Fruit fly (Drosophila melanogaster) whole organism, embryonic: Measurements from ENCODE around the gene CG46244.
A peak's percentile ranks its signal among the peaks of the same experiment; 100 is the strongest.

Experiments
- Abd-B ChIP-seq: fragments of 200-800 bp; sonication (Bioruptor generic); optimal IDR thresholded peaks from 2 replicates; lab custom pipeline; 2018; ENCODE audit warnings: missing biosample characterization, mild to moderate bottlenecking, missing genetic modification characterization, moderate library complexity
- BtbVII ChIP-seq: fragments of 200-800 bp; sonication (Bioruptor generic); optimal IDR thresholded peaks from 3 replicates; lab custom pipeline; 2017; ENCODE audit warnings: missing biosample characterization, mild to moderate bottlenecking, missing genetic modification characterization
- CG10147 ChIP-seq: fragments of 200-800 bp; sonication (Bioruptor generic); optimal IDR thresholded peaks from 2 replicates; lab custom pipeline; 2019; ENCODE audit warnings: missing biosample characterization, mild to moderate bottlenecking, missing genetic modification characterization, moderate library complexity
- CG1024 ChIP-seq: fragments of 200-800 bp; sonication (Bioruptor generic); IDR thresholded peaks from 2 replicates; pipeline ENCODE4 v1.3.6; 2022; ENCODE audit warnings: missing biosample characterization, missing genetic modification characterization
- CG12219 ChIP-seq: fragments of 200-800 bp; sonication (Bioruptor generic); optimal IDR thresholded peaks from 3 replicates; lab custom pipeline; 2018; ENCODE audit warnings: missing biosample characterization, mild to moderate bottlenecking, missing genetic modification characterization
- CG13123 ChIP-seq: fragments of 200-800 bp; sonication (Bioruptor generic); optimal IDR thresholded peaks from 2 replicates; lab custom pipeline; 2016; ENCODE audit warnings: missing biosample characterization, missing genetic modification characterization
- CG13287 ChIP-seq: fragments of 200-800 bp; sonication (Bioruptor generic); IDR thresholded peaks from 2 replicates; pipeline ENCODE4 v1.3.6; 2022; ENCODE audit warnings: missing biosample characterization, missing genetic modification characterization; ENCODE audit not compliant: partially characterized antibody
- CG13775 ChIP-seq: fragments of 200-800 bp; sonication (Bioruptor generic); optimal IDR thresholded peaks from 3 replicates; lab custom pipeline; 2017; ENCODE audit warnings: missing biosample characterization, mild to moderate bottlenecking, missing genetic modification characterization
- CG16813 ChIP-seq: fragments of 200-800 bp; sonication (Bioruptor generic); IDR thresholded peaks from 3 replicates; pipeline ENCODE4 v1.3.6; 2022; ENCODE audit warnings: missing biosample characterization, missing genetic modification characterization; ENCODE audit not compliant: partially characterized antibody
- CG16815 ChIP-seq: fragments of 200-800 bp; sonication (Bioruptor generic); optimal IDR thresholded peaks from 3 replicates; lab custom pipeline; 2017; ENCODE audit warnings: missing biosample characterization, mild to moderate bottlenecking, missing genetic modification characterization
- CG17186 ChIP-seq: fragments of 200-800 bp; sonication (Bioruptor generic); optimal IDR thresholded peaks from 3 replicates; lab custom pipeline; 2017; ENCODE audit warnings: missing biosample characterization, missing genetic modification reagents, missing genetic modification characterization
- CG17359 ChIP-seq: fragments of 200-800 bp; sonication (Bioruptor generic); optimal IDR thresholded peaks from 3 replicates; lab custom pipeline; 2018; ENCODE audit warnings: missing biosample characterization, mild to moderate bottlenecking, missing genetic modification characterization, moderate library complexity
- CG18011 ChIP-seq: fragments of 200-800 bp; sonication (Bioruptor generic); optimal IDR thresholded peaks from 2 replicates; lab custom pipeline; 2017; ENCODE audit warnings: missing biosample characterization, missing genetic modification characterization, mild to moderate bottlenecking, moderate library complexity, missing genotype
- CG18619 ChIP-seq: fragments of 200-800 bp; sonication (Bioruptor generic); optimal IDR thresholded peaks from 3 replicates; lab custom pipeline; 2017; ENCODE audit warnings: missing biosample characterization, mild to moderate bottlenecking, missing genetic modification characterization
- CG30020 ChIP-seq: fragments of 200-800 bp; optimal IDR thresholded peaks from 2 replicates; lab custom pipeline; 2019; ENCODE audit warnings: missing biosample characterization, mild to moderate bottlenecking, missing genetic modification characterization, moderate library complexity
- CG34376 ChIP-seq: fragments of 200-800 bp; sonication (Bioruptor generic); optimal IDR thresholded peaks from 2 replicates; lab custom pipeline; 2018; ENCODE audit warnings: missing biosample characterization, mild to moderate bottlenecking, missing genetic modification characterization
- CG3995 ChIP-seq: fragments of 200-800 bp; sonication (Bioruptor generic); optimal IDR thresholded peaks from 3 replicates; lab custom pipeline; 2016; ENCODE audit warnings: missing biosample characterization, missing genetic modification characterization
- CG4730 ChIP-seq: fragments of 200-800 bp; sonication (Bioruptor generic); IDR thresholded peaks from 2 replicates; pipeline ENCODE4 v1.3.6; 2022; ENCODE audit warnings: missing biosample characterization, missing genetic modification characterization
- CG5245 ChIP-seq: fragments of 200-800 bp; sonication (Bioruptor generic); optimal IDR thresholded peaks from 3 replicates; lab custom pipeline; 2016; ENCODE audit warnings: missing biosample characterization, missing genetic modification characterization
- CG6791 ChIP-seq: fragments of 200-800 bp; sonication (Bioruptor generic); IDR thresholded peaks from 3 replicates; pipeline ENCODE4 v1.3.6; 2022; ENCODE audit warnings: missing biosample characterization, missing genetic modification characterization; ENCODE audit not compliant: partially characterized antibody
- CG7963 ChIP-seq: fragments of 200-800 bp; sonication (Bioruptor generic); IDR thresholded peaks from 3 replicates; pipeline ENCODE4 v1.3.6; 2022; ENCODE audit warnings: missing biosample characterization, missing genetic modification characterization; ENCODE audit not compliant: partially characterized antibody
- CTCF ChIP-seq: fragments of 200-800 bp; sonication (Bioruptor generic); optimal IDR thresholded peaks from 2 replicates; lab custom pipeline; 2017; ENCODE audit warnings: missing biosample characterization, mild to moderate bottlenecking, missing genetic modification characterization, moderate library complexity
- Chrac-16 ChIP-seq: fragments of 200-800 bp; sonication (Bioruptor generic); optimal IDR thresholded peaks from 3 replicates; lab custom pipeline; 2016; ENCODE audit warnings: missing biosample characterization, missing genetic modification characterization
- D19B ChIP-seq: fragments of 200-800 bp; sonication (Bioruptor generic); optimal IDR thresholded peaks from 2 replicates; lab custom pipeline; 2017; ENCODE audit warnings: missing biosample characterization, mild to moderate bottlenecking, missing genetic modification characterization
- E2f1 ChIP-seq: fragments of 200-800 bp; sonication (Bioruptor generic); IDR thresholded peaks from 2 replicates; pipeline ENCODE4 v1.3.6; 2022; ENCODE audit warnings: missing biosample characterization, missing genetic modification characterization
- Ets65A ChIP-seq: fragments of 200-800 bp; sonication (Bioruptor generic); peaks from one replicate; lab custom pipeline; 2016; ENCODE audit warnings: missing biosample characterization, missing genetic modification characterization
- Ets97D ChIP-seq: fragments of 200-800 bp; sonication (Bioruptor generic); optimal IDR thresholded peaks from 3 replicates; lab custom pipeline; 2016; ENCODE audit warnings: missing biosample characterization, missing genetic modification characterization
- Hsf ChIP-seq: fragments of 200-800 bp; sonication (Bioruptor generic); optimal IDR thresholded peaks from 3 replicates; lab custom pipeline; 2016; ENCODE audit warnings: missing biosample characterization, missing genetic modification characterization
- Kr ChIP-seq: fragments of 200-800 bp; sonication (Bioruptor generic); optimal IDR thresholded peaks from 2 replicates; lab custom pipeline; 2017; ENCODE audit warnings: missing biosample characterization, mild to moderate bottlenecking, missing genetic modification characterization
- Mad ChIP-seq: fragments of 200-800 bp; sonication (Bioruptor generic); optimal IDR thresholded peaks from 2 replicates; lab custom pipeline; 2016; ENCODE audit warnings: missing biosample characterization, missing genetic modification characterization
- Nf-YA ChIP-seq: fragments of 200-800 bp; sonication (Bioruptor generic); IDR thresholded peaks from 2 replicates; pipeline ENCODE4 v1.3.6; 2022; ENCODE audit warnings: missing biosample characterization, missing genetic modification characterization
- Pdp1 ChIP-seq, 2 experiments: fragments of 200-800 bp; sonication (Bioruptor generic); optimal IDR thresholded peaks; 3 replicates each; lab custom pipeline; 2016; ENCODE audit warnings: missing biosample characterization in 2 of 2, missing genetic modification characterization in 2 of 2, mild to moderate bottlenecking in 1 of 2, moderate library complexity in 1 of 2
- Taf1 ChIP-seq: fragments of 200-800 bp; sonication (Bioruptor generic); IDR thresholded peaks from 2 replicates; pipeline ENCODE4 v1.3.6; 2022; ENCODE audit warnings: missing biosample characterization, missing genetic modification characterization
- aop ChIP-seq: fragments of 200-800 bp; sonication (Bioruptor generic); IDR thresholded peaks from 2 replicates; pipeline ENCODE4 v1.3.6; 2022; ENCODE audit warnings: missing biosample characterization, missing genetic modification characterization
- cwo ChIP-seq: fragments of 200-800 bp; sonication (Bioruptor generic); optimal IDR thresholded peaks from 3 replicates; lab custom pipeline; 2017; ENCODE audit warnings: missing biosample characterization, missing genetic modification characterization, mild to moderate bottlenecking, moderate library complexity, missing genetic modification reagents
- dan ChIP-seq: fragments of 200-800 bp; sonication (Bioruptor generic); IDR thresholded peaks from 2 replicates; pipeline ENCODE4 v1.3.6; 2022; ENCODE audit warnings: missing biosample characterization, missing genetic modification characterization
- gsb ChIP-seq: fragments of 200-800 bp; sonication (Bioruptor generic); IDR thresholded peaks from 2 replicates; pipeline ENCODE4 v1.3.6; 2022; ENCODE audit warnings: missing biosample characterization, missing genetic modification characterization
- hb ChIP-seq: fragments of 200-800 bp; sonication (Bioruptor generic); IDR thresholded peaks from 3 replicates; pipeline ENCODE4 v1.3.6; 2022; ENCODE audit warnings: missing biosample characterization, missing genetic modification characterization; ENCODE audit not compliant: partially characterized antibody
- ken ChIP-seq: fragments of 200-800 bp; sonication (Bioruptor generic); IDR thresholded peaks from 3 replicates; pipeline ENCODE4 v1.3.6; 2022; ENCODE audit warnings: missing biosample characterization, missing genetic modification characterization
- mld ChIP-seq: fragments of 200-800 bp; sonication (Bioruptor generic); IDR thresholded peaks from 3 replicates; pipeline ENCODE4 v1.3.6; 2022; ENCODE audit warnings: missing biosample characterization, missing genetic modification characterization; ENCODE audit not compliant: partially characterized antibody
- odd ChIP-seq: fragments of 200-800 bp; sonication (Bioruptor generic); optimal IDR thresholded peaks from 2 replicates; lab custom pipeline; 2017; ENCODE audit warnings: missing biosample characterization, mild to moderate bottlenecking, missing genetic modification characterization
- pum ChIP-seq: fragments of 200-800 bp; sonication (Bioruptor generic); optimal IDR thresholded peaks from 2 replicates; lab custom pipeline; 2016; ENCODE audit warnings: missing biosample characterization, missing genetic modification characterization
- pzg ChIP-seq: fragments of 200-800 bp; sonication (Bioruptor generic); optimal IDR thresholded peaks from 3 replicates; lab custom pipeline; 2018; ENCODE audit warnings: missing biosample characterization, mild to moderate bottlenecking, missing genetic modification characterization, moderate library complexity
- sens ChIP-seq: fragments of 200-800 bp; sonication (Bioruptor generic); peaks from one replicate; lab custom pipeline; 2016; ENCODE audit warnings: missing biosample characterization, missing genetic modification characterization
- sima ChIP-seq: fragments of 200-800 bp; sonication (Bioruptor generic); optimal IDR thresholded peaks from 2 replicates; lab custom pipeline; 2016; ENCODE audit warnings: missing biosample characterization, missing genetic modification characterization
- stc ChIP-seq: fragments of 200-800 bp; sonication (Bioruptor generic); IDR thresholded peaks from 2 replicates; pipeline ENCODE4 v1.3.6; 2022; ENCODE audit warnings: missing biosample characterization, missing genetic modification characterization
- ttk ChIP-seq: fragments of 200-800 bp; sonication (Bioruptor generic); IDR thresholded peaks from 2 replicates; pipeline ENCODE4 v2.1.2; 2022; ENCODE audit warnings: missing biosample characterization, missing genetic modification characterization
- vnd ChIP-seq: fragments of 200-800 bp; sonication (Bioruptor generic); IDR thresholded peaks from 3 replicates; pipeline ENCODE4 v1.3.6; 2022; ENCODE audit warnings: missing biosample characterization, missing genetic modification characterization; ENCODE audit not compliant: partially characterized antibody

The CG46244 gene

DNA sequence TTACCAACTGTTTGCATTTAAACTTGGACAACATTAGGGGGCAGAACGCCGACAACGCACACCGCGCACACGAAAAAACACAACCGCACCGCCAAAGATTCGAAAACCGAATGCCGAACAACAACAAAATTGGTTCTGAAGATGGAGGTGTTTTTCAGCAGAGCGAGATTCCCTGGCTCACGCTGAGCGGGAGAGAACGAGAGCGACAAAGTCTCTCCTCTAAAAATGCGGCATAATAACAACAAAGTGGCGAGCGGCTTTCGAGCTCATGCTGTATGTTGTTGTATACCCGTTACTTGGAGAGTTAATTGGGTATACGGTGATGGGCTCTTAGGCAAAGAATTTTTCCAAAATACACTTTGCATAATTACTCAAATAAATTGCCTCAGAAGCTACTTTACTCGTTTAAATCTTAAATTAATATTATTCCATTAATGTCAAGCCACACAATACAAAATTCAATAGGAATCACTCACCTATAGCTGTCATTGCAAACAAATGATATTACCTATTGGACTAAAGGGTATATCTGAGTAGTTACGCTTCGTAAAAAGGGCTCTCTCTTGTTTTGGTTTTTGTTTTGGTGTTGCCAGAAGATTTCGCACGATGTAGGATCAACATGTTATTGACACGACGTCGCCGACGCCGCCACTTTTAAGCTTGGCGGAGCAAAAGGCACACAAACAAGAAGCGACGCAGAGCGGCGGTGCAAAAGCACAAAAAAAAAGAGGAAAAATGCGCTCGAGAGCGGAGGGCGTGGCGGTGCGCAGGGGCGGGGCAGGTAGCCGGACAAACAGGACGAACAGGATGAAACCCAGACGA lies 33.7 kb upstream of the CG46244 start (continued):
- TF ChIP-seq Hsf (peak; percentile 66), vnd (GFP tag; lab: Robert Waterston, UW) (no peak), hb (GFP tag; lab: Robert Waterston, UW) (no peak), CG5245 (peak; percentile 48), dan (GFP tag; lab: Robert Waterston, UW) (no peak), CG13287 (GFP tag; lab: Robert Waterston, UW) (no peak; the same call in 1 of the 2 replicates), pzg (GFP tag; lab: Kevin White, UChicago) (no peak), E2f1 (GFP tag; lab: Robert Waterston, UW) (peak; percentile 41; the same call in 1 of the 2 replicates), CG17359 (tag; lab: Kevin White, UChicago) (peak; percentile 70), BtbVII (GFP tag; lab: Kevin White, UChicago) (peak; percentile 74), cwo (GFP tag; lab: Kevin White, UChicago) (peak; percentile 76), CG3995 (GFP tag; lab: Kevin White, UChicago) (no peak), CG6791 (GFP tag; lab: Robert Waterston, UW) (no peak), Chrac-16 (GFP tag; lab: Kevin White, UChicago) (peak; percentile 20), pum (GFP tag; lab: Kevin White, UChicago) (peak; percentile 5), CG13775 (peak; percentile 74), ttk (GFP tag; lab: Robert Waterston, UW) (0 out of 2 replicates have a peak, but pooled peaks have one; percentile 6), aop (GFP tag; lab: Robert Waterston, UW) (0 out of 2 replicates have a peak, but pooled peaks have one; percentile 42), CG7963 (GFP tag; lab: Robert Waterston, UW) (no peak), gsb (GFP tag; lab: Robert Waterston, UW) (no peak), Pdp1 (GFP tag; optimal IDR thresholded peaks at IDR 0.05; lab: Kevin White, UChicago) (peak; percentile 58 to 72), D19B (GFP tag; lab: Kevin White, UChicago) (peak; percentile 100), CG16813 (GFP tag; lab: Robert Waterston, UW) (no peak), CG30020 (tag; lab: Kevin White, UChicago) (peak; percentile 29), stc (no peak), CG1024 (GFP tag; lab: Robert Waterston, UW) (no peak), mld (GFP tag; lab: Robert Waterston, UW) (0 out of 3 replicates have a peak, but pooled peaks have one; percentile 54), CG18619 (peak; percentile 52), CG13123 (GFP tag; lab: Kevin White, UChicago) (peak; percentile 14), Taf1 (GFP tag; lab: Robert Waterston, UW) (0 out of 2 replicates have a peak, but pooled peaks have one; percentile 28), odd (GFP tag; lab: Kevin White, UChicago) (peak; percentile 57), CG16815 (GFP tag; lab: Kevin White, UChicago) (peak; percentile 43), CTCF (GFP tag; lab: Kevin White, UChicago) (no peak), Nf-YA (no peak), Mad (GFP tag; lab: Kevin White, UChicago) (peak; percentile 38), CG17186 (GFP tag; lab: Kevin White, UChicago) (no peak), Ets65A (GFP tag; lab: Kevin White, UChicago) (peak; percentile 72), sima (GFP tag; lab: Kevin White, UChicago) (no peak), Kr (GFP tag; lab: Kevin White, UChicago) (no peak), CG34376 (GFP tag; lab: Kevin White, UChicago) (peak; percentile 73), CG12219 (GFP tag; lab: Kevin White, UChicago) (peak; percentile 53), sens (peak; percentile 94), Ets97D (GFP tag; lab: Kevin White, UChicago) (peak; percentile 32), ken (GFP tag; lab: Robert Waterston, UW) (peak; percentile 28; the same call in 1 of the 3 replicates), Abd-B (GFP tag; lab: Kevin White, UChicago) (peak; percentile 49), CG4730 (GFP tag; lab: Robert Waterston, UW) (0 out of 2 replicates have a peak, but pooled peaks have one; percentile 12), CG10147 (GFP tag; lab: Kevin White, UChicago) (peak; percentile 57), CG18011 (GFP tag; lab: Kevin White, UChicago) (peak; percentile 27)
